Worm (Caenorhabditis elegans) whole organism, early embryonic: ENCODE measurements around the gene smrd-1.

ENCODE experiments used
- B0310.2 ChIP-seq: sonication (generic microtip); optimal IDR thresholded peaks from 2 replicates; lab custom pipeline; 2016; ENCODE audit warnings: mild to moderate bottlenecking, missing genetic modification characterization, missing compliant biosample characterization
- F13C5.2 ChIP-seq: sonication (generic microtip); optimal IDR thresholded peaks from 2 replicates; lab custom pipeline; 2017; ENCODE audit warnings: mild to moderate bottlenecking, missing genetic modification characterization, inconsistent platforms, missing compliant biosample characterization
- aly-1 ChIP-seq: sonication (generic microtip); optimal IDR thresholded peaks from 2 replicates; lab custom pipeline; 2016; ENCODE audit warnings: missing genetic modification characterization, missing compliant biosample characterization
- ama-1 ChIP-seq: fragments of 150-350 bp; optimal IDR thresholded peaks from 2 replicates; lab custom pipeline; 2014
- ceh-13 ChIP-seq: fragments of 200-800 bp; sonication (Bioruptor generic); optimal IDR thresholded peaks from 2 replicates; lab custom pipeline; 2018; ENCODE audit warnings: mild to moderate bottlenecking, missing genetic modification characterization, missing compliant biosample characterization
- ceh-36 ChIP-seq: sonication (generic microtip); optimal IDR thresholded peaks from 2 replicates; lab custom pipeline; 2016; ENCODE audit warnings: missing genetic modification characterization, inconsistent platforms, missing compliant biosample characterization
- ets-7 ChIP-seq: sonication (generic microtip); optimal IDR thresholded peaks from 2 replicates; lab custom pipeline; 2016; ENCODE audit warnings: missing genotype, missing genetic modification characterization, missing compliant biosample characterization
- flt-1 ChIP-seq: fragments of 200-800 bp; sonication (Bioruptor generic); IDR thresholded peaks from 2 replicates; pipeline ENCODE4 v1.3.6; 2022; ENCODE audit warnings: missing genetic modification characterization, missing compliant biosample characterization
- hmbx-1 ChIP-seq: sonication (generic microtip); optimal IDR thresholded peaks from 2 replicates; lab custom pipeline; 2016; ENCODE audit warnings: mild to moderate bottlenecking, missing genetic modification characterization, missing compliant biosample characterization
- hmg-4 ChIP-seq: fragments of 200-800 bp; sonication (Bioruptor generic); optimal IDR thresholded peaks from 2 replicates; lab custom pipeline; 2018; ENCODE audit warnings: mild to moderate bottlenecking, missing genetic modification characterization, missing compliant biosample characterization
- hnd-1 ChIP-seq: sonication (generic microtip); optimal IDR thresholded peaks from 2 replicates; lab custom pipeline; 2016; ENCODE audit warnings: missing genetic modification characterization, missing compliant biosample characterization
- pes-1 ChIP-seq: fragments of 200-800 bp; sonication (Bioruptor generic); IDR thresholded peaks from 2 replicates; pipeline ENCODE4 v1.3.6; 2022; ENCODE audit warnings: missing genetic modification reagents, missing genetic modification characterization, missing compliant biosample characterization
- scrt-1 ChIP-seq: fragments of 200-800 bp; sonication (Bioruptor generic); IDR thresholded peaks from 2 replicates; pipeline ENCODE4 v1.3.6; 2022; ENCODE audit warnings: missing genetic modification characterization, missing compliant biosample characterization
- sea-1 ChIP-seq: fragments of 200-800 bp; sonication (Bioruptor generic); conservative IDR thresholded peaks from 2 replicates; pipeline ENCODE4 v1.3.6; 2022; ENCODE audit warnings: missing genetic modification characterization, missing compliant biosample characterization
- tbx-11 ChIP-seq: fragments of 200-800 bp; sonication (Bioruptor generic); IDR thresholded peaks from 2 replicates; pipeline ENCODE4 v1.3.6; 2022; ENCODE audit warnings: missing genetic modification characterization, missing compliant biosample characterization
- tbx-37 ChIP-seq: fragments of 200-800 bp; sonication (Bioruptor generic); conservative IDR thresholded peaks from 2 replicates; pipeline ENCODE4 v1.3.6; 2022; ENCODE audit warnings: missing genetic modification reagents, missing genetic modification characterization, missing compliant biosample characterization
- tra-4 ChIP-seq: sonication (generic microtip); optimal IDR thresholded peaks from 2 replicates; lab custom pipeline; 2017; ENCODE audit warnings: missing genetic modification characterization, missing compliant biosample characterization

The smrd-1 gene

ce11 chrIII:10463653-10464052 lies 27.9 kb upstream of the smrd-1 start:
- TF ChIP-seq aly-1 (tag; lab: Kevin White, UChicago) (no peak), flt-1 (no peak), hmbx-1 (tag; lab: Kevin White, UChicago) (no peak), pes-1 (GFP tag; lab: Robert Waterston, UW) (no peak), tbx-37 (no peak), sea-1 (GFP tag; lab: Robert Waterston, UW) (no peak), tra-4 (tag; lab: Kevin White, UChicago) (no peak), ceh-13 (GFP tag; lab: Kevin White, UChicago) (no peak), tbx-11 (GFP tag; lab: Robert Waterston, UW) (no peak), F13C5.2 (tag; lab: Kevin White, UChicago) (no peak), ets-7 (no peak), scrt-1 (GFP tag; lab: Robert Waterston, UW) (no peak), hmg-4 (GFP tag; lab: Kevin White, UChicago) (no peak), B0310.2 (tag; lab: Kevin White, UChicago) (no peak), ama-1 (no peak)

DNA sequence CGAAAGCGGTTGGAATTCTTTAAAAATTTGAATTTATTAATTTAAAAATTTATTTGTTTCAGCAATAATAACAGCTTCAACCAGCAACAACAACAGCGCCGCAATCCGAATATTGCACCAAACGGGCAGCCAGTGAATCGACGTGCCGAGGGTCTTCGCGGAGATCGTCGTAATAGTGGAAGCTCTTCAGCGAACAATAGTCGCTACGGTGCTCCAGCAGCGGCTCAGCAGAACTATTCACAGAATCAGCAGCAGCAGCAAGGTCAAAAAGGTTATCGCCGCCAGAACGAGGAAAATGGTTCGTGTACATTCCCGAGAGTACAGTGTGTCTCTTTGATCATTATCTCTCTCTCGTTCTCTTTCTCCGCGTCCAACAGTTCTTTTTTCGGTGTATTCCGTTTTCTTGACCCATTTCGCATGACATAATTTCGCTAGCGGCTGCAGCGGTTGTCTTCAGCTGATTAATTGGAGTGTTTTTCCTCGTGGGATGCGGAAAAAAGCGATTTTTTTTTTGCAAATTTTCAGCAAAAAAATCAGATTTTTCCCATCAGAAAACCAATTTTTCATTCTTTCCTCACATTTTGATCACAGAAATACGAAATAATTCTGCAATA lies 27.3 kb upstream of the smrd-1 start:
- TF ChIP-seq hmbx-1 (tag; lab: Kevin White, UChicago): no peak
- no peak for TF ChIP-seq flt-1
- no peak for TF ChIP-seq ama-1
- TF ChIP-seq tbx-11 (GFP tag; lab: Robert Waterston, UW): no peak
- no peak for TF ChIP-seq ceh-36 (tag; lab: Kevin White, UChicago)
- no peak for TF ChIP-seq F13C5.2 (tag; lab: Kevin White, UChicago)
- no peak for TF ChIP-seq hnd-1
- no peak for TF ChIP-seq ets-7
- TF ChIP-seq scrt-1 (GFP tag; lab: Robert Waterston, UW): no peak
- no peak for TF ChIP-seq B0310.2 (tag; lab: Kevin White, UChicago)
- no peak for TF ChIP-seq tra-4 (tag; lab: Kevin White, UChicago)
- TF ChIP-seq hmg-4 (GFP tag; lab: Kevin White, UChicago): no peak
- no peak for TF ChIP-seq tbx-37
- no peak for TF ChIP-seq aly-1 (tag; lab: Kevin White, UChicago)
- TF ChIP-seq sea-1 (GFP tag; lab: Robert Waterston, UW): no peak
- no peak for TF ChIP-seq ceh-13 (GFP tag; lab: Kevin White, UChicago)
- no peak for TF ChIP-seq pes-1 (GFP tag; lab: Robert Waterston, UW)

- TF ChIP-seq ets-7 (peak; percentile 91), tra-4 (tag; lab: Kevin White, UChicago) (peak; percentile 95), scrt-1 (GFP tag; lab: Robert Waterston, UW) (peak; percentile 95), F13C5.2 (tag; lab: Kevin White, UChicago) (peak; percentile 99), ceh-36 (tag; lab: Kevin White, UChicago) (peak; percentile 97), hnd-1 (peak; percentile 92), flt-1 (peak; percentile 95), hmg-4 (GFP tag; lab: Kevin White, UChicago) (peak; percentile 99), aly-1 (tag; lab: Kevin White, UChicago) (peak; percentile 95), ama-1 (no peak), ceh-13 (GFP tag; lab: Kevin White, UChicago) (peak; percentile 97), tbx-11 (GFP tag; lab: Robert Waterston, UW) (peak; percentile 97), B0310.2 (tag; lab: Kevin White, UChicago) (peak; percentile 96), sea-1 (GFP tag; lab: Robert Waterston, UW) (peak; percentile 99), tbx-37 (peak; percentile 98), pes-1 (GFP tag; lab: Robert Waterston, UW) (peak; percentile 98), hmbx-1 (tag; lab: Kevin White, UChicago) (peak; percentile 88)
Observed at ce11 chrIII:10461164-10461546, 25.4 kb upstream of the smrd-1 start, which contains the start of gene atx-2. Gene atx-2, plus strand, starts transcription at chrIII:10461389.

ce11 chrIII:10460427-10461163 lies 24.8 kb upstream of the smrd-1 start, which contains the start of gene ecps-1:
Gene ecps-1, minus strand, starts transcription at chrIII:10460551.
- TF ChIP-seq ama-1: no peak
- TF ChIP-seq hnd-1: no peak
- TF ChIP-seq scrt-1 (GFP tag; lab: Robert Waterston, UW): peak; percentile 35; the same call in 1 of the 2 replicates
- TF ChIP-seq pes-1 (GFP tag; lab: Robert Waterston, UW): peak; percentile 75
- TF ChIP-seq aly-1 (tag; lab: Kevin White, UChicago): no peak
- no peak for TF ChIP-seq hmg-4 (GFP tag; lab: Kevin White, UChicago)
- peak; percentile 60; the same call in 1 of the 2 replicates for TF ChIP-seq tbx-37
- TF ChIP-seq ceh-13 (GFP tag; lab: Kevin White, UChicago): no peak
- TF ChIP-seq tbx-11 (GFP tag; lab: Robert Waterston, UW): peak; percentile 23; the same call in 1 of the 2 replicates
- no peak for TF ChIP-seq F13C5.2 (tag; lab: Kevin White, UChicago)
- peak; percentile 28; the same call in 1 of the 2 replicates for TF ChIP-seq flt-1
- TF ChIP-seq ceh-36 (tag; lab: Kevin White, UChicago): no peak
- no peak for TF ChIP-seq B0310.2 (tag; lab: Kevin White, UChicago)
- TF ChIP-seq ets-7: no peak
- TF ChIP-seq hmbx-1 (tag; lab: Kevin White, UChicago): no peak
- TF ChIP-seq sea-1 (GFP tag; lab: Robert Waterston, UW): 0 out of 2 replicates have a peak, but pooled peaks have one; percentile 11
- no peak for TF ChIP-seq tra-4 (tag; lab: Kevin White, UChicago)

ce11 chrIII:10451012-10451411 lies 15.2 kb upstream of the smrd-1 start, which contains the start of gene H04D03.4:
Gene H04D03.4, minus strand, starts transcription at chrIII:10451112.
- TF ChIP-seq tbx-37 (no peak), ama-1 (no peak), scrt-1 (GFP tag; lab: Robert Waterston, UW) (no peak), tra-4 (tag; lab: Kevin White, UChicago) (no peak), ceh-36 (tag; lab: Kevin White, UChicago) (no peak), hmg-4 (GFP tag; lab: Kevin White, UChicago) (no peak), flt-1 (no peak), ets-7 (no peak), hnd-1 (no peak), hmbx-1 (tag; lab: Kevin White, UChicago) (no peak), ceh-13 (GFP tag; lab: Kevin White, UChicago) (no peak), B0310.2 (tag; lab: Kevin White, UChicago) (no peak), aly-1 (tag; lab: Kevin White, UChicago) (no peak), sea-1 (GFP tag; lab: Robert Waterston, UW) (no peak), pes-1 (GFP tag; lab: Robert Waterston, UW) (no peak), tbx-11 (GFP tag; lab: Robert Waterston, UW) (no peak)
